Fruit fly (Drosophila melanogaster): ENCODE results near the gene Axn.

Gene Axn

DNA sequence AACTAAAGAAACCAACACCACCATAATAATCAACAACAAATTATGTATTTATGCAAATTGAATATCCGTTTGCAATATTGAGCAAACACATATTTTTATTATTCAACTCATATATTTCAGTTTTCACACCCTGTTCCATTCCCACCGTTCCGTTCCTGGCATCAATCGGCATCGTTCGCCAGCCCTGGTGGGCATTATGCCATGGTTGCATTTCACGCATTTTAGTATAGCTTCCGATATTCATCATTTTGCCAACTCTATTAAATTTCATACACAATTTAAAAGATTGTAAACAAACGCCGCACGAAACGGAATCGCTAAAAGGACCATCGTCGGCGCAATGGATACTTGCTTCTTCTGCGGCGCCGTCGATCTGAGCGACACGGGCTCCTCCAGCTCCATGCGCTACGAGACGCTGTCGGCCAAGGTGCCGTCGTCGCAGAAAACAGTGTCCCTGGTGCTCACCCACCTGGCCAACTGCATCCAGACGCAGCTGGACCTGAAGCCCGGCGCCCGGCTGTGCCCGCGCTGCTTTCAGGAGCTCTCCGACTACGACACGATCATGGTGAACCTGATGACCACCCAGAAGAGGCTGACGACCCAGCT lies 20.6 kb downstream of the Axn start, which contains the start of gene Sry-delta:
TSS of gene Sry-delta (plus strand) at position 203 of the 606 bp plus-strand sequence.
- TF ChIP-seq CG8478 (optimal IDR thresholded peaks at IDR 0.05): no peak
- TF ChIP-seq CTCF (optimal IDR thresholded peaks at IDR 0.05): peak; percentile 10 to 34

DNA sequence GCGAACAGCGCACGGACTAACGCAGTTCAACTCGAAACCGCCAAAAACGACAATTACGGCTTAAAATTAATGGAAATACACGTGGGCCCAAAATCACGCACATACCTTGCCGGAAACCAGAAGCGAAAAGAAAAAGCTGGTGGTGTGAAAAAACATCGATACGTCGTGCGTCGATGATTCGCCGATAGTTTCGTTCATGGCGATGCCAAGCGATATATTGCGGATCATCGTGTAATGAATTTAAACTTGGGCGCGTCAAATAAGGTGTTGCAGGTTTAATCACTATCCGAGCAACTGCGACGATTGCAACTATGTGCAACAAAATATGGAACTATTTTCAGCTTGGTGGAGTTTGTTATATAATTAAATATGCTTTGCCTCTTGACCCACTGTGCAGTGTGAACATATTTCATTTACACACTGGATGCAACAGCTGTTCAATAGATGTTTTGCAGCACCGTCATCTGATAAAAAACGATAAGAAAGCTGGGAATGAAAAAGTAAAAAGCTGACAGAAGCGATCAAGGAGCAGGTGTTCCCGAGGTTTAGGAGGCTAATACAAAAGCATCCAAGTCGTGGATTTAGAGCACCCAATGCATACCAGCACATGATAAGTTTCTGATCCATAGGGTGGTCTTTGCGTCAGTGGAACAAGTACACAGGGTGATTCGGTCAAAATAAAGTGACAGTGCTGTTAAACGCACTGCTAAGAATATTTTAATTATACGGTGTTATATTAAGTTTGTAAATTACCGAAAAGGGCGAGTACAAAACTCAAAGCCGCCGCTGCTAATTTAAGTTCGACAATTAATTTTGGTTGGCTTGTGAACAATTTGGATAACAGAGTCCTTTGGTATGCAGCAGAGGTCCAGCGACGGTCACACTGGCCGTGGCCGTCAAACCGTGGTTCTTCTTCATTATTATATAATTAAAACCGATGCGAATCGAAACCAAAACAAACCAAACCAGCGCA lies 23.7 kb downstream of the Axn start, which contains the start of the genes RpL32 and CG7943:
TSS of gene RpL32 (minus strand) at position 133 of the 973 bp plus-strand sequence.
TSS of gene CG7943 (plus strand) at position 442 of the 973 bp plus-strand sequence.
- TF ChIP-seq CG8478 (optimal IDR thresholded peaks at IDR 0.05): no peak
- TF ChIP-seq CTCF (optimal IDR thresholded peaks at IDR 0.05): peak in 1 of 2 experiments; percentile 41

DNA sequence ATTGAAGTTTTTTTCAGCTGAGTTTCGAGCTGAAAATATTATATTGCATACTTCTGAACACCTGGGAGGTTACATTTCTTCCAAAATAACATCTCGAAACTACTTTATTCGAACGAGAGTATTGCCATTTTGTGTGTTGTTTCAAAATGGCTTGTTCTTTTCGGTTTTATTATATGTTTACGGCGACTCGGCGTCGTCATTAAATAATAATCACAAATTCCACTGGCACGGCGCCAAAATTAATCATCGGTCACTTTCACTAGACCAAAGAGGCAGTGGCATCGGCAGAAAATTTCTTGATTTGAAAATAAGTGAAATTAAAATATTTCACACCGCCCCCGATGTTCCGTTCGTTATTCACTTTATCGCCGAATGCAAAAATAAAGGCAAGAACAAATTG lies 27.8 kb downstream of the Axn start:
- TF ChIP-seq CG8478 (optimal IDR thresholded peaks at IDR 0.05): no peak
- TF ChIP-seq CTCF (optimal IDR thresholded peaks at IDR 0.05): no peak

DNA sequence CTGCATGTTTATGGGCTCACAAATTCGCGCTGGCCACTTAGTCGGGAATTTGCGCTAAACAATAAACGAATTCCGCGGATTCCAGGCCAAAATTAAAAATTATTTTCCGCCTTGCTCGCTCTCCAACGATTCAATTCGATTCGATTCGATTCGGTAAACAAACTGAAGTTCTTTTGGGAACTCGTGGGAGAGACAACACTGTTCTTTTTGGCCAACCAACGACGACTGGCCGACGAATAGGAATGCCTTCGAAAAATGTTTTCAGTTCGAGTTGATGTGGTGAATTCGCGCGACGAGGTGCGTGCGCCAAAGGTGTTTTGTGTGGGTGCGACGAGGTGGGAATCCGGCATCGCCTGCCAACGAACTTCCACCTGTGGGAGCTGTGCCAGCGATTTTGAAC lies 29.3 kb downstream of the Axn start, which contains the start of gene CG15528:
TSS of gene CG15528 (minus strand) at position 180 of the 400 bp plus-strand sequence.
- TF ChIP-seq CTCF (optimal IDR thresholded peaks at IDR 0.05) (no peak), CG8478 (optimal IDR thresholded peaks at IDR 0.05) (no peak)

DNA sequence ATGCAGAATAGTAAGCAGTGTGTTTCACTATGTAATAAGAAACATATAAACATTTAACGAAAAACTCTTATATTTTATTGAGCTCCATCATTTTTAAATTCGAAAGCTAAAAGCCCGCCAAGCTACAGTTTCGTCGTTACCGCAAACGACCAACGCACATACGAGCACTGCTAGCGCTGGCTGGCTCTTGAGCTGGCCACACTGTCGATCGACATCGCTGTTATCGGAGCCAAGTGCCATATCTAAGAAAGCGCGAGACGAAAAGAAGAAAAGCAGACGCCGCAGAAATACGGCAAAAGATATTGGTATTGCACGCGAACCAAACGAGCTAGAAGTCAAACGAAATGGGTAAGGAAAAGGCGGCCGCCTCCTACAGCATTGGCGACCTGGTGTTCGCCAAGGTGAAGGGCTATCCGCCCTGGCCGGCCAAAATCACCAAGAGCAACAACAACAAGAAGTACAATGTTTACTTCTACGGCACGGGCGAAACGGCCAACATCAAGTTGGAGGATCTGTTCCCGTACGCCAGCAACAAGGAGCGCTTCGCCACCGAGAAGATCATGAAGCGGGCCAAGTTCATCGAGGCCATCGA lies 29.9 kb downstream of the Axn start, which contains the start of gene Jasper:
TSS of gene Jasper (plus strand) at position 60 of the 592 bp plus-strand sequence.
- TF ChIP-seq CG8478 (optimal IDR thresholded peaks at IDR 0.05): no peak
- TF ChIP-seq CTCF (optimal IDR thresholded peaks at IDR 0.05): peak; percentile 10 to 43

DNA sequence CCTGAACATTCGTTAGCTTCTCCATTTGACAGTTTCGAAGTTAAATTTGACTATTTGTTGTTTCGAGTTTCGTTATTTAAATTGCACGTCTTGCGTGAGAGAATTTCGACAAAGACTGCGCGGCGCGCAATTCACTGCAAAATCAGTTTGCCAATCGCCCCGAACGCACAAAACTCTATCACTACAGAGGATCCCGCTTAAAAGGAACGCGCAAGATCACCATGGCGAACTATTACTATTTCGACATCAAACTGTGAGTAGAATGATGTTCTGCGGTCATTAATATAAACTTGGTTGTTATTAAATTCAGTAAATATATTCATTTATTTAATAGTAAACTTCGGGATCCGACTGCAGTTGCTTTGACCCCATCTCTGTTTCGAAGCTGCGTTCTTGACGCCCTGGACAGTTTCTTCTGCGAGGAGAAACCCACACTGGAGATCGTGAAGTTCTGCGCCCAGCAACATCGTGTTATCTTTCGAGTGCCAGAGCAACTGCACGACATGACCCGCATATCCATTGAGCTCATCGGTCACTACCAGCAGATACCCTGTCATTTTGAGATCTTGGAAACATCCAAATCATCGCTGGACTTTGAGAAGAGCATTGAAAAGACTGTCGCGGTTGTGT lies 33.4 kb downstream of the Axn start, which contains the start of the genes Rpp14b and spn-A:
TSS of gene Rpp14b (plus strand) at position 43 of the 630 bp plus-strand sequence.
TSS of gene spn-A (minus strand) at position 123 of the 630 bp plus-strand sequence.
- TF ChIP-seq CTCF (optimal IDR thresholded peaks at IDR 0.05): no peak
- no peak for TF ChIP-seq CG8478 (optimal IDR thresholded peaks at IDR 0.05)

DNA sequence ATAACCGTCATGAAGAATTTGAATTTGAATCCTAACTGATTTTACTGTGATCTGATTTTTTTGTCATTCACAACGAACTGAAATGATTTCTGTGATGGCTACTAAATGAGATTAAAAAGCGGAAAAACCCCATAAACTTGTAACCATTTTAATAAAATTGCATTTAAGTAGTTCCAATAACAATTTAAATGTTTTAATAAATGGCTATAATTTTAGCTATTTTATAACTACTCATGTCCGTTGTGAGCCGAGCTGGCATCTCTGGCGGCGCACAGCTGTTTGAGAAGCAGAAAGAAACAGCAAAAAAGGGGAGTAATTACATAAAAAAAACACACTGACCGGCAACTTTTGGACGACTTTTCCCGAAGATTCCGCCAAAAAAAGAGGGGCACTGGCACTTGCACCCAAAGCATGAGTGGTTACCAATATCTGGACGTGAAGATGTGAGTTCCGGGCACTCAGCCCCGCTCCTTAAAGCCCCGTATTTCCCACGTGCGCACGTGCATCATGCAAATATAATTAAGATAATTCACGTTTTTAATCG lies 34.0 kb downstream of the Axn start, which contains the start of the genes CG7950 and Rpp14a:
TSS of gene CG7950 (plus strand) at position 268 of the 544 bp plus-strand sequence.
TSS of gene Rpp14a (plus strand) at position 268 of the 544 bp plus-strand sequence.
- TF ChIP-seq CTCF (optimal IDR thresholded peaks at IDR 0.05): no peak
- no peak for TF ChIP-seq CG8478 (optimal IDR thresholded peaks at IDR 0.05)

DNA sequence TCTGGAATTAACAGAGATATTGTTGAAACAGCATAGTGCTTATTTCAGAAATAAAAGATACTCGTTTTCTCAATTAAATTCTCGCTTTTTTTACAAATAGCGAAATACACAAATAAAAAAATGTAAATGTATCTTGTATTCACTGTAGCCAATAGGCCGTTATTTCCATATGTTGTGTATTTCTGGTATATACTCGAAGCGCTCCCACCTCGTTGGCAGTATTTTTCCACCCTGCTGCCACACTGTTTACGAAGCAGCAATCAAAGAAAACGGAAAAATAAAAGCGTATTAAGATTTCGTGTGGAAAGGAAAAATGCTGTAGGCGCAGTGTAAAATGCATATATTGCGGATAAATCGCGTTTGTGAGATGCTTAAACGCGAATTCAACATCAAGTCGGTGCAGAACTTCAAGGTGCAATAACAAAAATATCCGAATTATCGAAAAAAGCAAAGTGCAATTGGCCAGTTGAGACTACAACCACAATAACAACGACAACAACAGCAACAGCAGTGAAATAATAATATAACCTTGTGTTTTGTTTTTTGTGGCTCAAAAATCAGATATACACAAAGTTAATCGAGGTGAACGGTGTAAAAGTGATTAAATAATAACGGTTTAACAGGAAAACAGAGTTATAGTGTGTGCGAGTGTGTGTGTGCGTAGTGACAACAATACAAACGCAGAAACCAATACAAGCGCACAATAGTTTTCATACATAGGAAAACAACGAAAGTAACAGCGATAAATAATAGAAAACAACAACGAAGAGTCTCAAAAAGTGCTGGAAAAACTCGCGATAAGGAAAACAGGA lies 35.6 kb downstream of the Axn start, which contains the start of gene sima:
TSS of gene sima (plus strand) at position 255 of the 812 bp plus-strand sequence.
- TF ChIP-seq CG8478 (optimal IDR thresholded peaks at IDR 0.05) (no peak), CTCF (optimal IDR thresholded peaks at IDR 0.05) (peak in 1 of 2 experiments; percentile 20)

DNA sequence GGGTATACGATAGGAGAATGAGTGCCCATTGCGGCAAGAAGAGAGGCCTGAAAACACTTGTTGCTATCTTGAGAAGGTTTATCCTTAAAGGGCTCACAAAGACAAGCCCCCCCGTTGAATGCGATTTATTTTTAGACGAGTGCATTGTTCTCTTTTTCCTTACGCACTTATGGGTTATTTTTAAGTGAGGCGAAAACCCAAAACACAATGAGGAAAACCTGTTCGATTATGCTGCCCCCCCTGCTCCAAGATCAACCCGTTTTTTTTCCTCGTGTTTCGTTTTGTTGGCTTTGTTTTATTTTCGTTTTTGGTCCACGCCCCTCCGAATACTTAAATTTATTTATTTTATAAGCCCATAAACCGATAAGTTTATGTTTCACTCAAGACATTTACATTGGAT lies 37.3 kb downstream of the Axn start:
- no peak for TF ChIP-seq CTCF (optimal IDR thresholded peaks at IDR 0.05)
- TF ChIP-seq CG8478 (optimal IDR thresholded peaks at IDR 0.05): no peak

DNA sequence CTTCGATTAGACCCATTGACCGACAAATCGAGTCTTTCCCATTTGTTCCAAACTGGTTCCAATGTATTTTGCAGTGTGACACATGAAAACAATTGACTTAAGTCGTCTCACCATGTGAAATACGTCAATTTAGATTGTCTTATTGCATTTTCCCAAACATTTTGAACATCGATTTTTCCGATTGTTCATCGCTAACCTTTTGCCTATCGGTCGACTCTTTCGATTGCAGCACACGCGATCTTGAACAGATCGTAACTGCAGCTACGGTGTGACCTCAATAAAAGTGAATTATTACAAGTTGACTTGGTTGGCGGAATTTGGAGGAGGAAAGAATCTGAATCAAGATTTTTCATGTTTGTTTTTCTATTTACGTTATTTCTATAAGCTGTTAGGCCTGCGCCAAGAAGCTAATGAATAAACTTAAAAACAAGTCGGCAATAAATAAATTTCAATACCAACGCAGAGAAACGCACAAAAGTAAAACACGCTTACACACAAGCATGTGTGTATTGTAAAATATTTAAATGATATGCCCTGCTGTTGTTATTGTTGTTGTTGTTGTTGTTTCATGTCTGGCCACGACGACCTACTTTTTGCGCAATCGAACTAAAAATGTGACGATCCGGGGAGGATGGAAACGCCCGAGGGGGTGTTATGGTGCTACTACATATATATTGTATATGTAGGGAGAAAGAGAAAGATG lies 38.0 kb downstream of the Axn start:
- TF ChIP-seq CG8478 (optimal IDR thresholded peaks at IDR 0.05) (no peak), CTCF (optimal IDR thresholded peaks at IDR 0.05) (no peak)

DNA sequence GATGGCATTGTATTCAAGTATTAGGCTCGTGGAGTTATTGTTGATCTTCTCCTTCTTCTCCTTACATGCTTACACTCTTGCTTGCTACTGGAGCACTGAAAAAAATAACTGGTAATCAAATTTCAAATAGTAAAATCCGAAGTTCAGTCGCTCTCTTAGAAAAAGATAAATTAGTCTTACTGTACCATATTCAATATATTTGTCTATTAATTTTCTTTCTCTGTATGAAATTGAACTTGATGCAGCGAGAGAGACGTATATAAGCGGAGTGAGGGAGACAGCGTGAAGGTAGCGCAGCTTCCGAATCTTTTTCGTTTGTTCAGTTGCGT lies 38.5 kb downstream of the Axn start:
- TF ChIP-seq CTCF (optimal IDR thresholded peaks at IDR 0.05) (no peak), CG8478 (optimal IDR thresholded peaks at IDR 0.05) (no peak)

DNA sequence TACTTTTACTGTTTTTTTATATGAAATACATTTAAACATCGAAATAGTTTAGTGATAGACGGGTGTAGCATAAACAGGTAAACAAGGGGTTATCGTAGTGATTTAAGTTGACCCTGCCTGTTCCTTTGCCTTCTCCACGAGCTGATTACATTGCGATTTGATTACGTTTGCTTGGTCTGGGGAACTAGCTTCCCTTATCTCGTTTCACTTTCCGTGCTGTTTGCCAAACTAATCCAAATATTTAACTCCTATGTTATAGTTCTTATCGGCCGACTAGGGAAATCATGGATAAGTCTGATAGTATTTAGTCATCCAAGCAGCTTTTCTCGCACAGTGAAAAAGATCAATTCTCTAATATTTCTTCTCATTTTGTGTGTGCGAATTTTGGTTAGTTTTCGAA lies 39.3 kb downstream of the Axn start:
- TF ChIP-seq CTCF (optimal IDR thresholded peaks at IDR 0.05): no peak
- TF ChIP-seq CG8478 (optimal IDR thresholded peaks at IDR 0.05): no peak

DNA sequence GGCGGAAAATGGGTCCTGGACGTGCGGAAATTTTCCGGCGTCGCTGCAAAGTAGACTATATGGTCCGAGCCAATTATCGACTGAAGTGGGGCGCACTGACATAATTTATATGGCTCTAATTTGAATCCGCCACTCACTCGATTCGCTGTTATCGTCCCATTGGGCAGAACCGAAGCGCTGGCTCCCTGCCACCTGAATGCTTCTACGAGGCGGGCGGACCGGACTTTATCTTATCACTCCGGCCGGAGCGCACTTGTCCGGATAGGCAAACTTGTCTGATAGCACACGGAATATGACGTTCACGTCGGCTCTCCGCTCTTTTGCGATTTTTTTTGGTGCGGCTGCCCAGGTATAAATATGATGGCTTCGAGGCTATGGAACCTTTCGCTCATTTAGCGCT lies 39.9 kb downstream of the Axn start:
- TF ChIP-seq CTCF (optimal IDR thresholded peaks at IDR 0.05) (no peak), CG8478 (optimal IDR thresholded peaks at IDR 0.05) (no peak)

Measured in S2 (cell line).